Worm (Caenorhabditis elegans): Measurements from ENCODE around the gene mxl-3.
A peak's percentile ranks its signal among the peaks of the same experiment; 100 is the strongest.

Gene mxl-3

DNA sequence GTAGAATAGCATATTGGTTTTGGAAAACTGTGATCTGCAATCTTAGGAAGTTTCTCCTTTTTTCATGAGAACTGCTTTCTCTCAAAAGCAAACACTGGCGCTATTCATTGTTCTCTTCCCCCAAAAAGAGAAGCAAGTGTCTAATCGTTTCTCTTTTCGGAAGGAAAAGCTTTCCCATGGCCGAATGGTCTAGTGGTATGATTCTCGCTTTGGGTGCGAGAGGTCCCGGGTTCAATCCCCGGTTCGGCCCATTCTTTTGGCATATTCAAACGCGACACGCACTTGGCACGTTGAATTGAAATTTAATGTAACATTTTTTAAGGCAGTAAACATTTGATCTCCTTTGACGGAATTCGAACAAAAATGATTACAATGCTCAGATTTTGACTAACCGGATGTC, 42.8 kb downstream of the mxl-3 start:
- TF ChIP-seq Y53G8AR.9 (GFP tag; conservative IDR thresholded peaks at IDR 0.05) (no peak), nhr-120 (GFP tag; IDR thresholded peaks at IDR 0.05) (no peak), ZK185.1 (tag; optimal IDR thresholded peaks at IDR 0.05; ENCODE audit: poor library complexity, severe bottlenecking) (peak; percentile 15), D2030.7 (GFP tag; IDR thresholded peaks at IDR 0.05) (peak; percentile 51), hlh-12 (tag; optimal IDR thresholded peaks at IDR 0.05) (no peak), mel-28 (tag; optimal IDR thresholded peaks at IDR 0.05; ENCODE audit: borderline replicate concordance) (no peak), bed-2 (GFP tag; IDR thresholded peaks at IDR 0.05) (no peak), pbrm-1 (GFP tag; IDR thresholded peaks at IDR 0.05) (0 out of 2 replicates have a peak, but pooled peaks have one; percentile 21), unc-62 (GFP tag; optimal IDR thresholded peaks at IDR 0.05) (no peak), K11D2.4 (GFP tag; IDR thresholded peaks at IDR 0.05) (no peak), F33H1.4 (GFP tag; IDR thresholded peaks at IDR 0.05) (no peak), nfya-2 (GFP tag; IDR thresholded peaks at IDR 0.05) (no peak), him-1 (tag; optimal IDR thresholded peaks at IDR 0.05) (no peak), F37B4.10 (GFP tag; IDR thresholded peaks at IDR 0.05) (no peak), aptf-2 (GFP tag; conservative IDR thresholded peaks at IDR 0.05) (no peak), snpc-4 (GFP tag; optimal IDR thresholded peaks at IDR 0.05) (peak; percentile 47), snpc-4 (tag; optimal IDR thresholded peaks at IDR 0.05) (peak in 2 of 4 experiments; percentile 10 to 60), ztf-25 (GFP tag; IDR thresholded peaks at IDR 0.05) (no peak), ceh-91 (GFP tag; IDR thresholded peaks at IDR 0.05) (no peak), K12H6.12 (tag; optimal IDR thresholded peaks at IDR 0.05) (no peak), hrde-1 (tag; optimal IDR thresholded peaks at IDR 0.05; ENCODE audit: borderline replicate concordance) (no peak), T26A5.8 (tag; optimal IDR thresholded peaks at IDR 0.05) (no peak), tbp1 (GFP tag; optimal IDR thresholded peaks at IDR 0.05) (peak; percentile 86), bed-1 (GFP tag; IDR thresholded peaks at IDR 0.05) (no peak), nfyb-1 (GFP tag; IDR thresholded peaks at IDR 0.05) (no peak), madf-3 (GFP tag; IDR thresholded peaks at IDR 0.05) (no peak), madf-8 (GFP tag; conservative IDR thresholded peaks at IDR 0.05) (no peak), mcd-1 (GFP tag; IDR thresholded peaks at IDR 0.05) (0 out of 2 replicates have a peak, but pooled peaks have one; percentile 6), C06A6.2 (GFP tag; conservative IDR thresholded peaks at IDR 0.05) (no peak), madf-10 (tag; optimal IDR thresholded peaks at IDR 0.05) (no peak), ztf-18 (tag; optimal IDR thresholded peaks at IDR 0.05) (no peak), F55B11.4 (tag; optimal IDR thresholded peaks at IDR 0.05; ENCODE audit: borderline replicate concordance, insufficient read depth) (no peak), lir-1 (GFP tag; conservative IDR thresholded peaks at IDR 0.05) (no peak), sdz-38 (tag; optimal IDR thresholded peaks at IDR 0.05) (no peak), C17E4.6 (GFP tag; IDR thresholded peaks at IDR 0.05) (no peak), repo-1 (tag; optimal IDR thresholded peaks at IDR 0.05) (no peak), lin-35 (GFP tag; optimal IDR thresholded peaks at IDR 0.05) (no peak), F10E7.11 (tag; optimal IDR thresholded peaks at IDR 0.05) (no peak), pha-4 (tag; optimal IDR thresholded peaks at IDR 0.05) (no peak), zfh-2 (GFP tag; conservative IDR thresholded peaks at IDR 0.05) (no peak), F57C9.4 (tag; optimal IDR thresholded peaks at IDR 0.05) (no peak), ekl-4 (GFP tag; IDR thresholded peaks at IDR 0.05) (no peak), ztf-28 (GFP tag; IDR thresholded peaks at IDR 0.05) (no peak), T07F8.4 (tag; optimal IDR thresholded peaks at IDR 0.05) (no peak), lin-54 (GFP tag; optimal IDR thresholded peaks at IDR 0.05) (no peak), ceh-100 (GFP tag; IDR thresholded peaks at IDR 0.05) (no peak), tbx-9 (tag; optimal IDR thresholded peaks at IDR 0.05; ENCODE audit: borderline replicate concordance) (no peak), egrh-3 (GFP tag; IDR thresholded peaks at IDR 0.05) (no peak), ceh-79 (tag; optimal IDR thresholded peaks at IDR 0.05) (no peak), Y79H2A.3 (GFP tag; conservative IDR thresholded peaks at IDR 0.05) (no peak)

Measured in whole organism, young adult.